Worm (Caenorhabditis elegans) whole organism, young adult: Measurements from ENCODE around the gene math-10.

ENCODE experiments used
- D2030.7 ChIP-seq: fragments of 200-800 bp; sonication (Bioruptor generic); IDR thresholded peaks from 2 replicates; pipeline ENCODE4 v1.3.6; 2022; ENCODE audit warnings: missing genetic modification reagents, missing genetic modification characterization, missing compliant biosample characterization
- F22D6.2 ChIP-seq: sonication (generic microtip); optimal IDR thresholded peaks from 2 replicates; lab custom pipeline; 2016; ENCODE audit warnings: mild to moderate bottlenecking, missing genetic modification characterization, missing compliant biosample characterization
- F33H1.4 ChIP-seq: fragments of 200-800 bp; sonication (Bioruptor generic); IDR thresholded peaks from 2 replicates; pipeline ENCODE4 v1.3.6; 2022; ENCODE audit warnings: missing genetic modification reagents, missing genetic modification characterization, missing compliant biosample characterization
- F37B4.10 ChIP-seq: fragments of 200-800 bp; sonication (Bioruptor generic); IDR thresholded peaks from 2 replicates; pipeline ENCODE4 v1.3.6; 2022; ENCODE audit warnings: missing genetic modification characterization, missing compliant biosample characterization
- F39B2.1 ChIP-seq: fragments of 200-800 bp; sonication (Bioruptor generic); IDR thresholded peaks from 2 replicates; pipeline ENCODE4 v1.3.6; 2022; ENCODE audit warnings: missing genetic modification reagents, missing genetic modification characterization, missing compliant biosample characterization
- F49E8.2 ChIP-seq: sonication (generic microtip); optimal IDR thresholded peaks from 3 replicates; lab custom pipeline; 2017; ENCODE audit warnings: missing genetic modification characterization, mild to moderate bottlenecking, missing compliant biosample characterization, antibody characterized with exemption, moderate library complexity; ENCODE audit not compliant: insufficient read depth
- F55B11.4 ChIP-seq: sonication (generic microtip); optimal IDR thresholded peaks from 2 replicates; lab custom pipeline; 2016; ENCODE audit warnings: missing compliant biosample characterization, missing genetic modification characterization, borderline replicate concordance; ENCODE audit not compliant: insufficient read depth
- T26A5.8 ChIP-seq: sonication (generic microtip); optimal IDR thresholded peaks from 2 replicates; lab custom pipeline; 2016; ENCODE audit warnings: missing genetic modification characterization, missing compliant biosample characterization
- Y67H2A.10 ChIP-seq: fragments of 200-800 bp; sonication (Bioruptor generic); conservative IDR thresholded peaks from 2 replicates; pipeline ENCODE4 v1.3.6; 2022; ENCODE audit warnings: missing genetic modification reagents, missing genetic modification characterization, missing compliant biosample characterization
- athp-1 ChIP-seq: sonication (generic microtip); optimal IDR thresholded peaks from 2 replicates; lab custom pipeline; 2017; ENCODE audit warnings: mild to moderate bottlenecking, missing genetic modification characterization, missing compliant biosample characterization
- attf-3 ChIP-seq: fragments of 200-800 bp; sonication (Bioruptor generic); conservative IDR thresholded peaks from 2 replicates; pipeline ENCODE4 v1.3.6; 2022; ENCODE audit warnings: missing genetic modification reagents, missing genetic modification characterization, missing compliant biosample characterization
- bed-1 ChIP-seq: fragments of 200-800 bp; sonication (Bioruptor generic); IDR thresholded peaks from 2 replicates; pipeline ENCODE4 v1.3.6; 2022; ENCODE audit warnings: missing genetic modification reagents, missing genetic modification characterization, missing compliant biosample characterization
- bed-2 ChIP-seq: fragments of 200-800 bp; sonication (Bioruptor generic); IDR thresholded peaks from 2 replicates; pipeline ENCODE4 v1.3.6; 2022; ENCODE audit warnings: missing genetic modification reagents, missing genetic modification characterization, missing compliant biosample characterization
- cebp-1 ChIP-seq, 2 experiments: fragments of 200-800 bp in 1 of 2; sonication (Bioruptor generic) in 1 of 2; sonication (generic microtip) in 1 of 2; IDR thresholded peaks in 1 of 2; optimal IDR thresholded peaks in 1 of 2; 2 replicates each; pipeline versions ENCODE4 v1.3.6 to Lab custom; 2017 to 2022; ENCODE audit warnings: missing compliant biosample characterization in 2 of 2, missing genetic modification characterization in 2 of 2, mild to moderate bottlenecking in 1 of 2, missing genetic modification reagents in 1 of 2, moderate library complexity in 1 of 2
- ceh-100 ChIP-seq: fragments of 200-800 bp; sonication (Bioruptor generic); IDR thresholded peaks from 2 replicates; pipeline ENCODE4 v1.3.6; 2022; ENCODE audit warnings: missing genetic modification reagents, missing genetic modification characterization, missing compliant biosample characterization
- ceh-27 ChIP-seq: fragments of 200-800 bp; sonication (Bioruptor generic); optimal IDR thresholded peaks from 2 replicates; lab custom pipeline; 2018; ENCODE audit warnings: mild to moderate bottlenecking, missing genetic modification characterization, moderate library complexity, missing compliant biosample characterization
- egl-18 ChIP-seq: fragments of 200-800 bp; sonication (Bioruptor generic); IDR thresholded peaks from 2 replicates; pipeline ENCODE4 v1.3.6; 2022; ENCODE audit warnings: missing genetic modification reagents, missing genetic modification characterization, missing compliant biosample characterization
- gei-17 ChIP-seq: fragments of 200-800 bp; sonication (Bioruptor generic); optimal IDR thresholded peaks from 2 replicates; lab custom pipeline; 2018; ENCODE audit warnings: mild to moderate bottlenecking, missing genetic modification characterization, missing compliant biosample characterization
- him-1 ChIP-seq: sonication (generic microtip); optimal IDR thresholded peaks from 2 replicates; lab custom pipeline; 2016; ENCODE audit warnings: missing genotype, missing genetic modification reagents, missing genetic modification characterization, missing compliant biosample characterization
- hlh-12 ChIP-seq: sonication (generic microtip); optimal IDR thresholded peaks from 2 replicates; lab custom pipeline; 2016; ENCODE audit warnings: missing genetic modification characterization, missing compliant biosample characterization
- hmg-20 ChIP-seq: fragments of 200-800 bp; sonication (Bioruptor generic); IDR thresholded peaks from 2 replicates; pipeline ENCODE4 v1.3.6; 2022; ENCODE audit warnings: missing genetic modification reagents, missing genetic modification characterization, missing compliant biosample characterization
- hrde-1 ChIP-seq: sonication (generic microtip); optimal IDR thresholded peaks from 2 replicates; lab custom pipeline; 2016; ENCODE audit warnings: missing genetic modification characterization, mild to moderate bottlenecking, missing compliant biosample characterization, moderate library complexity, missing genotype, missing genetic modification reagents, borderline replicate concordance
- hsf-1 ChIP-seq: fragments of 200-800 bp; sonication (Bioruptor generic); IDR thresholded peaks from 2 replicates; pipeline ENCODE4 v1.3.6; 2022; ENCODE audit warnings: missing genetic modification reagents, missing genetic modification characterization, missing compliant biosample characterization
- lag-1 ChIP-seq: fragments of 200-800 bp; sonication (Bioruptor generic); IDR thresholded peaks from 2 replicates; pipeline ENCODE4 v1.3.6; 2022; ENCODE audit warnings: missing genetic modification reagents, missing genetic modification characterization, missing compliant biosample characterization
- let-607 ChIP-seq, 2 experiments: fragments of 200-800 bp in 1 of 2; sonication (Bioruptor generic) in 1 of 2; sonication (generic microtip) in 1 of 2; optimal IDR thresholded peaks; 2 replicates each; lab custom pipeline; 2016 to 2018; ENCODE audit warnings: mild to moderate bottlenecking in 2 of 2, missing compliant biosample characterization in 2 of 2, missing genetic modification characterization in 2 of 2, moderate library complexity in 2 of 2, missing genotype in 1 of 2
- lin-40 ChIP-seq: sonication (generic microtip); optimal IDR thresholded peaks from 2 replicates; lab custom pipeline; 2016; ENCODE audit warnings: missing genetic modification characterization, mild to moderate bottlenecking, missing compliant biosample characterization, missing genotype, missing genetic modification reagents
- lin-54 ChIP-seq: fragments of 200-800 bp; sonication (Bioruptor generic); optimal IDR thresholded peaks from 2 replicates; lab custom pipeline; 2018; ENCODE audit warnings: mild to moderate bottlenecking, missing genetic modification characterization, missing compliant biosample characterization
- lsl-1 ChIP-seq: fragments of 200-800 bp; sonication (Bioruptor generic); optimal IDR thresholded peaks from 2 replicates; lab custom pipeline; 2018; ENCODE audit warnings: mild to moderate bottlenecking, missing genetic modification characterization, moderate library complexity, missing compliant biosample characterization
- madf-3 ChIP-seq: fragments of 200-800 bp; sonication (Bioruptor generic); IDR thresholded peaks from 2 replicates; pipeline ENCODE4 v1.3.6; 2022; ENCODE audit warnings: missing genetic modification reagents, missing genetic modification characterization, missing compliant biosample characterization
- nfyb-1 ChIP-seq: fragments of 200-800 bp; sonication (Bioruptor generic); IDR thresholded peaks from 2 replicates; pipeline ENCODE4 v1.3.6; 2022; ENCODE audit warnings: missing genetic modification reagents, missing genetic modification characterization, missing compliant biosample characterization
- pbrm-1 ChIP-seq: fragments of 200-800 bp; sonication (Bioruptor generic); IDR thresholded peaks from 2 replicates; pipeline ENCODE4 v1.3.6; 2022; ENCODE audit warnings: missing genetic modification reagents, missing genetic modification characterization, missing compliant biosample characterization
- rec-8 ChIP-seq, 2 experiments: sonication (generic microtip); optimal IDR thresholded peaks; 2 replicates each; lab custom pipeline; 2016; ENCODE audit warnings: mild to moderate bottlenecking in 2 of 2, missing genetic modification characterization in 2 of 2, missing genetic modification reagents in 2 of 2, missing genotype in 2 of 2, missing biosample characterization in 1 of 2, missing compliant biosample characterization in 1 of 2, moderate library complexity in 1 of 2
- snpc-3.4 ChIP-seq: sonication (generic microtip); optimal IDR thresholded peaks from 2 replicates; lab custom pipeline; 2017; ENCODE audit warnings: missing genetic modification characterization, mild to moderate bottlenecking, missing compliant biosample characterization, antibody characterized with exemption, moderate library complexity, missing genotype, missing genetic modification reagents
- sptf-2 ChIP-seq: fragments of 200-800 bp; sonication (Bioruptor generic); optimal IDR thresholded peaks from 2 replicates; lab custom pipeline; 2018; ENCODE audit warnings: mild to moderate bottlenecking, missing genetic modification characterization, missing compliant biosample characterization
- tlf-1 ChIP-seq: fragments of 200-800 bp; sonication (Bioruptor generic); optimal IDR thresholded peaks from 2 replicates; lab custom pipeline; 2018; ENCODE audit warnings: mild to moderate bottlenecking, missing genetic modification characterization, missing compliant biosample characterization

math-10 gene

ce11 chrII:1886379-1886778 is 15.0 kb downstream of the math-10 start, which contains the start of gene math-7:
Gene math-7 (minus strand): TSS chrII:1886479.
- TF ChIP-seq ceh-100 (GFP tag; lab: Robert Waterston, UW): no peak
- TF ChIP-seq pbrm-1 (GFP tag; lab: Robert Waterston, UW): no peak
- TF ChIP-seq lin-40 (tag; lab: Kevin White, UChicago): no peak
- TF ChIP-seq let-607 (tag; optimal IDR thresholded peaks at IDR 0.05; lab: Kevin White, UChicago): no peak
- TF ChIP-seq hsf-1 (GFP tag; lab: Robert Waterston, UW): no peak
- no peak for TF ChIP-seq D2030.7
- no peak for TF ChIP-seq tlf-1
- TF ChIP-seq athp-1: no peak
- no peak for TF ChIP-seq F22D6.2 (tag; lab: Kevin White, UChicago)
- no peak for TF ChIP-seq Y67H2A.10 (GFP tag; lab: Robert Waterston, UW)
- TF ChIP-seq F55B11.4 (tag; lab: Kevin White, UChicago): no peak
- no peak for TF ChIP-seq F49E8.2 (tag; lab: Kevin White, UChicago)
- no peak for TF ChIP-seq madf-3 (GFP tag; lab: Robert Waterston, UW)
- no peak for TF ChIP-seq snpc-3.4 (tag; lab: Kevin White, UChicago)
- TF ChIP-seq hlh-12: no peak
- no peak for TF ChIP-seq bed-1 (GFP tag; lab: Robert Waterston, UW)
- TF ChIP-seq lin-54 (GFP tag; lab: Kevin White, UChicago): no peak
- no peak for TF ChIP-seq rec-8 (tag; optimal IDR thresholded peaks at IDR 0.05; lab: Kevin White, UChicago)
- no peak for TF ChIP-seq hrde-1 (tag; lab: Kevin White, UChicago)
- no peak for TF ChIP-seq lag-1 (GFP tag; lab: Robert Waterston, UW)

- TF ChIP-seq gei-17 (no peak), let-607 (tag; optimal IDR thresholded peaks at IDR 0.05; lab: Kevin White, UChicago) (no peak), F37B4.10 (GFP tag; lab: Robert Waterston, UW) (no peak), nfyb-1 (no peak), lsl-1 (GFP tag; lab: Kevin White, UChicago) (no peak), Y67H2A.10 (GFP tag; lab: Robert Waterston, UW) (no peak), cebp-1 (GFP tag; IDR thresholded peaks at IDR 0.05; lab: Robert Waterston, UW) (no peak), cebp-1 (tag; optimal IDR thresholded peaks at IDR 0.05; lab: Kevin White, UChicago) (no peak), snpc-3.4 (tag; lab: Kevin White, UChicago) (no peak), F39B2.1 (GFP tag; lab: Robert Waterston, UW) (no peak), ceh-27 (GFP tag; lab: Kevin White, UChicago) (no peak), hmg-20 (GFP tag; lab: Robert Waterston, UW) (no peak), lag-1 (GFP tag; lab: Robert Waterston, UW) (no peak), egl-18 (no peak), F33H1.4 (GFP tag; lab: Robert Waterston, UW) (no peak), sptf-2 (GFP tag; lab: Kevin White, UChicago) (no peak), bed-2 (no peak), him-1 (tag; lab: Kevin White, UChicago) (no peak), D2030.7 (no peak), T26A5.8 (tag; lab: Kevin White, UChicago) (no peak), attf-3 (GFP tag; lab: Robert Waterston, UW) (no peak)
Measured at ce11 chrII:1889071-1889470, 17.7 kb downstream of the math-10 start, which contains the start of gene math-8. Gene math-8 (minus strand): TSS chrII:1889171.
